Fruit fly (Drosophila melanogaster) whole organism, embryonic: ENCODE data around the gene sick.
A peak's percentile ranks its signal among the peaks of the same experiment; 100 is the strongest.

Source experiments
- C15 ChIP-seq: fragments of 200-800 bp; sonication (Bioruptor generic); IDR thresholded peaks from 3 replicates; pipeline ENCODE4 v1.3.6; 2022; ENCODE audit warnings: missing biosample characterization, missing genetic modification characterization
- CG12769 ChIP-seq: fragments of 200-800 bp; sonication (Bioruptor generic); optimal IDR thresholded peaks from 2 replicates; lab custom pipeline; 2019; ENCODE audit warnings: missing biosample characterization, mild to moderate bottlenecking, missing genetic modification characterization, moderate library complexity
- CG13624 ChIP-seq: fragments of 200-800 bp; sonication (Bioruptor generic); optimal IDR thresholded peaks from 2 replicates; lab custom pipeline; 2016; ENCODE audit warnings: missing biosample characterization, missing genetic modification characterization
- CG14014 ChIP-seq: fragments of 200-800 bp; sonication (Bioruptor generic); IDR thresholded peaks from 2 replicates; pipeline ENCODE4 v1.3.6; 2022; ENCODE audit warnings: missing biosample characterization, missing genetic modification characterization
- CG15514 ChIP-seq: fragments of 200-800 bp; sonication (Bioruptor generic); optimal IDR thresholded peaks from 3 replicates; lab custom pipeline; 2017; ENCODE audit warnings: missing biosample characterization, missing genetic modification characterization, mild to moderate bottlenecking, moderate library complexity, missing genetic modification reagents
- CG17359 ChIP-seq: fragments of 200-800 bp; sonication (Bioruptor generic); optimal IDR thresholded peaks from 3 replicates; lab custom pipeline; 2018; ENCODE audit warnings: missing biosample characterization, mild to moderate bottlenecking, missing genetic modification characterization, moderate library complexity
- CG17829 ChIP-seq: fragments of 200-800 bp; optimal IDR thresholded peaks from 2 replicates; lab custom pipeline; 2019; ENCODE audit warnings: missing biosample characterization, mild to moderate bottlenecking, missing genetic modification characterization, moderate library complexity
- CG2678 ChIP-seq: fragments of 200-800 bp; sonication (Bioruptor generic); optimal IDR thresholded peaks from 3 replicates; lab custom pipeline; 2019; ENCODE audit warnings: missing biosample characterization, mild to moderate bottlenecking, missing genetic modification characterization, moderate library complexity
- CG32532 ChIP-seq: fragments of 200-800 bp; sonication (Bioruptor generic); IDR thresholded peaks from 2 replicates; pipeline ENCODE4 v1.3.6; 2022; ENCODE audit warnings: missing biosample characterization, missing genetic modification characterization
- CG3281 ChIP-seq: fragments of 200-800 bp; sonication (Bioruptor generic); optimal IDR thresholded peaks from 3 replicates; lab custom pipeline; 2017; ENCODE audit warnings: missing biosample characterization, mild to moderate bottlenecking, missing genetic modification characterization
- CG4707 ChIP-seq: fragments of 200-800 bp; sonication (Bioruptor generic); optimal IDR thresholded peaks from 2 replicates; lab custom pipeline; 2018; ENCODE audit warnings: missing biosample characterization, mild to moderate bottlenecking, missing genetic modification characterization, moderate library complexity
- CG6654 ChIP-seq: fragments of 200-800 bp; sonication (Bioruptor generic); optimal IDR thresholded peaks from 2 replicates; lab custom pipeline; 2017; ENCODE audit warnings: missing biosample characterization, mild to moderate bottlenecking, missing genetic modification characterization
- CG7556 ChIP-seq: fragments of 200-800 bp; sonication (Bioruptor generic); optimal IDR thresholded peaks from 2 replicates; lab custom pipeline; 2017; ENCODE audit warnings: missing biosample characterization, mild to moderate bottlenecking, missing genetic modification characterization
- CG8924 ChIP-seq: fragments of 200-800 bp; optimal IDR thresholded peaks from 3 replicates; lab custom pipeline; 2019; ENCODE audit warnings: missing biosample characterization, mild to moderate bottlenecking, missing genetic modification characterization, moderate library complexity
- D19A ChIP-seq: fragments of 200-800 bp; optimal IDR thresholded peaks from 3 replicates; lab custom pipeline; 2019; ENCODE audit warnings: missing biosample characterization, mild to moderate bottlenecking, missing genetic modification characterization, moderate library complexity
- ERR ChIP-seq: fragments of 200-800 bp; sonication (Bioruptor generic); optimal IDR thresholded peaks from 2 replicates; lab custom pipeline; 2016; ENCODE audit warnings: missing biosample characterization, missing genetic modification characterization
- HHEX ChIP-seq: fragments of 200-800 bp; sonication (Bioruptor generic); optimal IDR thresholded peaks from 3 replicates; lab custom pipeline; 2017; ENCODE audit warnings: missing biosample characterization, mild to moderate bottlenecking, missing genetic modification characterization, missing genetic modification reagents
- Hmr ChIP-seq: fragments of 200-800 bp; sonication (Bioruptor generic); optimal IDR thresholded peaks from 3 replicates; lab custom pipeline; 2017; ENCODE audit warnings: mild to moderate bottlenecking, missing biosample characterization, missing genetic modification reagents, missing genetic modification characterization
- Lim3 ChIP-seq: fragments of 200-800 bp; sonication (Bioruptor generic); IDR thresholded peaks from 2 replicates; pipeline ENCODE4 v1.3.6; 2022; ENCODE audit warnings: missing biosample characterization, missing genetic modification characterization
- Med ChIP-seq: fragments of 200-800 bp; sonication (Bioruptor generic); peaks from one replicate; lab custom pipeline; 2016; ENCODE audit warnings: missing biosample characterization, missing genetic modification characterization, mild to moderate bottlenecking, inconsistent platforms, moderate library complexity
- Neu2 ChIP-seq: fragments of 200-800 bp; sonication (Bioruptor generic); optimal IDR thresholded peaks from 3 replicates; lab custom pipeline; 2016; ENCODE audit warnings: missing biosample characterization, missing genetic modification characterization, borderline replicate concordance
- NfI ChIP-seq: fragments of 200-800 bp; sonication (Bioruptor generic); optimal IDR thresholded peaks from 3 replicates; lab custom pipeline; 2018; ENCODE audit warnings: missing biosample characterization, mild to moderate bottlenecking, missing genetic modification characterization, moderate library complexity
- PHDP ChIP-seq: fragments of 200-800 bp; sonication (Bioruptor generic); optimal IDR thresholded peaks from 3 replicates; lab custom pipeline; 2018; ENCODE audit warnings: missing biosample characterization, mild to moderate bottlenecking, missing genetic modification characterization, moderate library complexity
- Sox102F ChIP-seq: fragments of 200-800 bp; sonication (Bioruptor generic); optimal IDR thresholded peaks from 2 replicates; lab custom pipeline; 2018; ENCODE audit warnings: missing biosample characterization, mild to moderate bottlenecking, missing genetic modification characterization, moderate library complexity
- Stat92E ChIP-seq, 3 experiments: fragments of >200 bp in 2 of 3; fragments of 200-800 bp in 1 of 3; sonication (Bioruptor generic) in 1 of 3; optimal IDR thresholded peaks; 2 replicates each; lab custom pipeline; 2017 to 2019; ENCODE audit warnings: missing biosample characterization in 3 of 3, missing genetic modification characterization in 3 of 3, mild to moderate bottlenecking in 1 of 3, moderate library complexity in 1 of 3
- al ChIP-seq: fragments of 200-800 bp; sonication (Bioruptor generic); IDR thresholded peaks from 2 replicates; pipeline ENCODE4 v1.3.6; 2022; ENCODE audit warnings: missing biosample characterization, missing genetic modification characterization
- ash1 ChIP-seq: fragments of 200-800 bp; sonication (Bioruptor generic); optimal IDR thresholded peaks from 2 replicates; lab custom pipeline; 2018; ENCODE audit warnings: missing biosample characterization, mild to moderate bottlenecking, missing genetic modification characterization
- cad ChIP-seq: fragments of >200 bp; optimal IDR thresholded peaks from 2 replicates; lab custom pipeline; 2017; ENCODE audit warnings: missing biosample characterization, missing genetic modification characterization
- crol ChIP-seq: fragments of 200-800 bp; sonication (Bioruptor generic); IDR thresholded peaks from 2 replicates; pipeline ENCODE4 v1.3.6; 2022; ENCODE audit warnings: missing biosample characterization, missing genetic modification characterization
- fd3F ChIP-seq: fragments of 200-800 bp; sonication (Bioruptor generic); optimal IDR thresholded peaks from 2 replicates; lab custom pipeline; 2018; ENCODE audit warnings: missing biosample characterization, mild to moderate bottlenecking, missing genetic modification characterization, moderate library complexity
- gem ChIP-seq: fragments of 200-800 bp; sonication (Bioruptor generic); optimal IDR thresholded peaks from 2 replicates; lab custom pipeline; 2019; ENCODE audit warnings: missing biosample characterization, mild to moderate bottlenecking, missing genetic modification characterization, moderate library complexity
- hb ChIP-seq: fragments of 200-800 bp; sonication (Bioruptor generic); IDR thresholded peaks from 3 replicates; pipeline ENCODE4 v1.3.6; 2022; ENCODE audit warnings: missing biosample characterization, missing genetic modification characterization; ENCODE audit not compliant: partially characterized antibody
- kni ChIP-seq: fragments of 200-800 bp; sonication (Bioruptor generic); optimal IDR thresholded peaks from 3 replicates; lab custom pipeline; 2017; ENCODE audit warnings: mild to moderate bottlenecking, missing biosample characterization, missing genetic modification reagents, missing genetic modification characterization
- lab ChIP-seq: fragments of 200-800 bp; sonication (Bioruptor generic); optimal IDR thresholded peaks from 3 replicates; lab custom pipeline; 2017; ENCODE audit warnings: missing biosample characterization, missing genetic modification characterization, mild to moderate bottlenecking, moderate library complexity, missing genetic modification reagents
- nerfin-1 ChIP-seq: fragments of 200-800 bp; sonication (Bioruptor generic); optimal IDR thresholded peaks from 3 replicates; lab custom pipeline; 2019; ENCODE audit warnings: missing biosample characterization, mild to moderate bottlenecking, missing genetic modification characterization, moderate library complexity
- nmo ChIP-seq: fragments of 200-800 bp; sonication (Bioruptor generic); optimal IDR thresholded peaks from 2 replicates; lab custom pipeline; 2018; ENCODE audit warnings: missing biosample characterization, mild to moderate bottlenecking, missing genetic modification characterization, moderate library complexity
- org-1 ChIP-seq: fragments of 200-800 bp; sonication (Bioruptor generic); optimal IDR thresholded peaks from 2 replicates; lab custom pipeline; 2017; ENCODE audit warnings: missing biosample characterization, missing genetic modification characterization
- otp ChIP-seq: fragments of 200-800 bp; sonication (Bioruptor generic); IDR thresholded peaks from 3 replicates; pipeline ENCODE4, ENCODE4 v1.3.6; 2022; ENCODE audit warnings: missing biosample characterization, missing genetic modification characterization
- phol ChIP-seq: fragments of 200-800 bp; sonication (Bioruptor generic); optimal IDR thresholded peaks from 3 replicates; lab custom pipeline; 2018; ENCODE audit warnings: missing biosample characterization, mild to moderate bottlenecking, missing genetic modification characterization, moderate library complexity
- prd ChIP-seq, 3 experiments: fragments of >200 bp in 2 of 3; fragments of 200-800 bp in 1 of 3; sonication (Bioruptor generic) in 1 of 3; optimal IDR thresholded peaks in 2 of 3; IDR thresholded peaks in 1 of 3; 2 replicates in 2 of 3; 3 replicates in 1 of 3; pipeline versions ENCODE4 v1.3.6 to Lab custom; 2017 to 2022; ENCODE audit warnings: missing biosample characterization in 1 of 3, missing genetic modification characterization in 1 of 3
- pzg ChIP-seq: fragments of 200-800 bp; sonication (Bioruptor generic); optimal IDR thresholded peaks from 3 replicates; lab custom pipeline; 2018; ENCODE audit warnings: missing biosample characterization, mild to moderate bottlenecking, missing genetic modification characterization, moderate library complexity
- rib ChIP-seq: fragments of 200-800 bp; sonication (Bioruptor generic); IDR thresholded peaks from 2 replicates; pipeline ENCODE4 v1.3.6; 2022; ENCODE audit warnings: missing biosample characterization, missing genetic modification characterization
- row ChIP-seq: fragments of 200-800 bp; sonication (Bioruptor generic); IDR thresholded peaks from 3 replicates; pipeline ENCODE4 v1.3.6; 2022; ENCODE audit warnings: missing biosample characterization, missing genetic modification characterization
- sens-2 ChIP-seq: fragments of 200-800 bp; sonication (Bioruptor generic); IDR thresholded peaks from 2 replicates; pipeline ENCODE4 v1.3.6; 2022; ENCODE audit warnings: missing biosample characterization, missing genetic modification characterization
- seq ChIP-seq: fragments of 200-800 bp; sonication (Bioruptor generic); IDR thresholded peaks from 2 replicates; pipeline ENCODE4 v1.3.6; 2022; ENCODE audit warnings: missing biosample characterization, missing genetic modification characterization
- tin ChIP-seq: fragments of 200-800 bp; sonication (Bioruptor generic); optimal IDR thresholded peaks from 3 replicates; lab custom pipeline; 2016; ENCODE audit warnings: missing biosample characterization, missing genetic modification characterization
- zen ChIP-seq: fragments of 200-800 bp; sonication (Bioruptor generic); optimal IDR thresholded peaks from 3 replicates; lab custom pipeline; 2018; ENCODE audit warnings: missing biosample characterization, mild to moderate bottlenecking, missing genetic modification characterization, moderate library complexity

The sick gene

dm6 chr2L:19800703-19801102, 4.5 kb downstream of the sick start (continued):
- TF ChIP-seq CG2678 (peak; percentile 51), fd3F (peak; percentile 7), otp (GFP tag; lab: Robert Waterston, UW) (no peak), hb (GFP tag; lab: Robert Waterston, UW) (no peak), CG3281 (GFP tag; lab: Kevin White, UChicago) (peak; percentile 15), Stat92E (GFP tag; optimal IDR thresholded peaks at IDR 0.05; lab: Kevin White, UChicago) (no peak), sens-2 (GFP tag; lab: Robert Waterston, UW) (no peak), org-1 (GFP tag; lab: Kevin White, UChicago) (no peak), CG14014 (GFP tag; lab: Robert Waterston, UW) (0 out of 2 replicates have a peak, but pooled peaks have one; percentile 27), phol (tag; lab: Kevin White, UChicago) (peak; percentile 32), lab (GFP tag; lab: Kevin White, UChicago) (peak; percentile 43), CG32532 (no peak), CG17829 (tag; lab: Kevin White, UChicago) (peak; percentile 29), prd (optimal IDR thresholded peaks at IDR 0.05; lab: Kevin White, UChicago) (no peak), prd (GFP tag; IDR thresholded peaks at IDR 0.05; lab: Robert Waterston, UW) (peak; percentile 33; the same call in 1 of the 3 replicates), CG15514 (GFP tag; lab: Kevin White, UChicago) (peak; percentile 11), NfI (peak; percentile 1), CG12769 (tag; lab: Kevin White, UChicago) (peak; percentile 5), CG7556 (peak; percentile 41), al (GFP tag; lab: Robert Waterston, UW) (no peak), nmo (GFP tag; lab: Kevin White, UChicago) (peak; percentile 12), CG17359 (peak; percentile 9), CG8924 (tag; lab: Kevin White, UChicago) (peak; percentile 26), row (GFP tag; lab: Robert Waterston, UW) (peak; percentile 53; the same call in 2 of the 3 replicates)
- TF ChIP-seq, all 482 proteins: peak for 60

dm6 chr2L:19801951-19802612, 5.9 kb downstream of the sick start:
- TF ChIP-seq HHEX (GFP tag; lab: Kevin White, UChicago) (no peak), gem (peak; percentile 45), rib (GFP tag; lab: Robert Waterston, UW) (no peak), seq (GFP tag; lab: Robert Waterston, UW) (0 out of 2 replicates have a peak, but pooled peaks have one; percentile 13), crol (GFP tag; lab: Robert Waterston, UW) (peak; percentile 73), CG13624 (GFP tag; lab: Kevin White, UChicago) (no peak), cad (GFP tag; lab: Kevin White, UChicago) (no peak), kni (GFP tag; lab: Kevin White, UChicago) (no peak), Med (GFP tag; lab: Kevin White, UChicago) (peak; percentile 10), pzg (GFP tag; lab: Kevin White, UChicago) (no peak), Neu2 (GFP tag; lab: Kevin White, UChicago) (no peak), CG4707 (GFP tag; lab: Kevin White, UChicago) (peak; percentile 41), ERR (GFP tag; lab: Kevin White, UChicago) (no peak), C15 (GFP tag; lab: Robert Waterston, UW) (no peak), nerfin-1 (peak; percentile 56), ash1 (no peak), zen (tag; lab: Kevin White, UChicago) (no peak), CG6654 (no peak), Hmr (GFP tag; lab: Kevin White, UChicago) (peak; percentile 32), Sox102F (GFP tag; lab: Kevin White, UChicago) (peak; percentile 25), row (GFP tag; lab: Robert Waterston, UW) (peak; percentile 46; the same call in 2 of the 3 replicates), Lim3 (GFP tag; lab: Robert Waterston, UW) (no peak), D19A (tag; lab: Kevin White, UChicago) (no peak), PHDP (tag; lab: Kevin White, UChicago) (peak; percentile 11), CG7556 (peak; percentile 7), tin (GFP tag; lab: Kevin White, UChicago) (no peak)
